Worm (Caenorhabditis elegans) whole organism, L1 larva: Measurements from ENCODE around the gene rab-30.

Source experiments
- C04F5.9 ChIP-seq: sonication (generic microtip); optimal IDR thresholded peaks from 2 replicates; lab custom pipeline; 2016; ENCODE audit warnings: missing genetic modification characterization, missing compliant biosample characterization
- ama-1 ChIP-seq: fragments of 150-350 bp; optimal IDR thresholded peaks from 2 replicates; lab custom pipeline; 2014
- jun-1 ChIP-seq: fragments of 150-350 bp; optimal IDR thresholded peaks from 2 replicates; lab custom pipeline; 2014; ENCODE audit warnings: missing biosample characterization, missing genetic modification reagents, missing genetic modification characterization
- mdl-1 ChIP-seq, 2 experiments: fragments of 150-350 bp; optimal IDR thresholded peaks; 2 replicates each; lab custom pipeline; 2014 to 2017; ENCODE audit warnings: missing biosample characterization in 2 of 2, missing genetic modification characterization in 2 of 2, inconsistent platforms in 1 of 2
- nhr-11 ChIP-seq: fragments of 150-350 bp; optimal IDR thresholded peaks from 2 replicates; lab custom pipeline; 2014; ENCODE audit warnings: missing biosample characterization, missing genetic modification characterization
- nhr-12 ChIP-seq: sonication (generic microtip); optimal IDR thresholded peaks from 2 replicates; lab custom pipeline; 2017; ENCODE audit warnings: missing biosample characterization, missing genetic modification characterization
- nhr-237 ChIP-seq: fragments of 150-350 bp; optimal IDR thresholded peaks from 2 replicates; lab custom pipeline; 2014; ENCODE audit warnings: missing biosample characterization, missing genetic modification characterization
- nhr-47 ChIP-seq: sonication (generic microtip); optimal IDR thresholded peaks from 2 replicates; lab custom pipeline; 2016; ENCODE audit warnings: mild to moderate bottlenecking, missing genetic modification characterization, moderate library complexity, missing compliant biosample characterization
- nhr-76 ChIP-seq: sonication (generic microtip); optimal IDR thresholded peaks from 2 replicates; lab custom pipeline; 2017; ENCODE audit warnings: missing biosample characterization, missing genetic modification characterization
- unc-130 ChIP-seq: fragments of 150-350 bp; optimal IDR thresholded peaks from 2 replicates; lab custom pipeline; 2017; ENCODE audit warnings: missing biosample characterization, missing genetic modification characterization, inconsistent platforms
- unc-30 ChIP-seq: sonication (generic microtip); optimal IDR thresholded peaks from 2 replicates; lab custom pipeline; 2017; ENCODE audit warnings: missing biosample characterization, missing genetic modification characterization

DNA sequence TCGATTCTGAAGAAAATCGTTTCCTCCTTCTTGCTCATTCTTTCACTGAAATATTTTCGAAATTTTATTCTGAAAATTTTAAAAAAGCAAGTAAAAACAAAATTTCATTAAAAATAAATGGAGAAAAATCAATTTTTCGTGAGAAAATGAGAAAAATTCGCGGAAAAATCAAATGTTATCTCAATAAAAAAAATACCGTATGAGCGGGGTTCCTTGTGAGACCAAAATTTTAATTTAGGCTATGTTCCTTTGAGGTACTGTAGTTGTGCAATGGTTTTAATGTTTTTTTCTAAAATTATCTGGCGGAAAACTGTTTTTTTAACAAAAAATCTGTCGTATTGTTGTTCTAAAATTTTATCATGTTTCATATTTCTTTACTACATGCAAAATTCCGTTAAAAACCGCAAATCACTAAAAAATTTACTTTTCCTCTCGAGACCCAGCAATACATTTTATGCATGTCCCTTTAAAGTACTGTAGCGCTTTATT, 39.8 kb downstream of the rab-30 start, which contains the start of gene epg-6:
- TF ChIP-seq C04F5.9, result no peak
- TF ChIP-seq nhr-76 (tag; lab: Kevin White, UChicago), result no peak
- no peak for TF ChIP-seq mdl-1 (tag; optimal IDR thresholded peaks at IDR 0.05; lab: Kevin White, UChicago)
- TF ChIP-seq nhr-237 (tag; lab: Kevin White, UChicago), result no peak
- TF ChIP-seq unc-30, result no peak
- TF ChIP-seq jun-1 (tag; lab: Kevin White, UChicago), result no peak
- no peak for TF ChIP-seq nhr-47 (tag; lab: Kevin White, UChicago)
- no peak for TF ChIP-seq unc-130 (tag; lab: Kevin White, UChicago)
- TF ChIP-seq nhr-11 (tag; lab: Kevin White, UChicago), result no peak
- no peak for TF ChIP-seq ama-1 (lab: Kevin White, UChicago)
- no peak for TF ChIP-seq nhr-12 (tag; lab: Kevin White, UChicago)
